Fruit fly (Drosophila melanogaster) whole organism, embryonic: ENCODE data around the gene CG17786.
A peak's percentile ranks its signal among the peaks of the same experiment; 100 is the strongest.

Source experiments
- Asciz ChIP-seq: fragments of 200-800 bp; sonication (Bioruptor generic); optimal IDR thresholded peaks from 2 replicates; lab custom pipeline; 2017; ENCODE audit warnings: missing biosample characterization, mild to moderate bottlenecking, missing genetic modification characterization, missing genetic modification reagents
- CG1024 ChIP-seq: fragments of 200-800 bp; sonication (Bioruptor generic); IDR thresholded peaks from 2 replicates; pipeline ENCODE4 v1.3.6; 2022; ENCODE audit warnings: missing biosample characterization, missing genetic modification characterization
- CG10979 ChIP-seq: fragments of 200-800 bp; sonication (Bioruptor generic); optimal IDR thresholded peaks from 2 replicates; lab custom pipeline; 2018; ENCODE audit warnings: missing biosample characterization, mild to moderate bottlenecking, missing genetic modification characterization, moderate library complexity
- CG11456 ChIP-seq: fragments of 200-800 bp; sonication (Bioruptor generic); IDR thresholded peaks from 3 replicates; pipeline ENCODE4 v1.3.6; 2022; ENCODE audit warnings: missing biosample characterization, missing genetic modification characterization
- CG11696 ChIP-seq: fragments of 200-800 bp; sonication (Bioruptor generic); IDR thresholded peaks from 2 replicates; pipeline ENCODE4 v1.3.6; 2022; ENCODE audit warnings: missing biosample characterization, missing genetic modification characterization
- CG12155 ChIP-seq: fragments of 200-800 bp; sonication (Bioruptor generic); optimal IDR thresholded peaks from 3 replicates; lab custom pipeline; 2016; ENCODE audit warnings: missing biosample characterization, missing genetic modification characterization
- CG12942 ChIP-seq: fragments of 200-800 bp; sonication (Bioruptor generic); optimal IDR thresholded peaks from 3 replicates; lab custom pipeline; 2016; ENCODE audit warnings: missing biosample characterization, missing genetic modification characterization
- CG13123 ChIP-seq: fragments of 200-800 bp; sonication (Bioruptor generic); optimal IDR thresholded peaks from 2 replicates; lab custom pipeline; 2016; ENCODE audit warnings: missing biosample characterization, missing genetic modification characterization
- CG13775 ChIP-seq: fragments of 200-800 bp; sonication (Bioruptor generic); optimal IDR thresholded peaks from 3 replicates; lab custom pipeline; 2017; ENCODE audit warnings: missing biosample characterization, mild to moderate bottlenecking, missing genetic modification characterization
- CG14014 ChIP-seq: fragments of 200-800 bp; sonication (Bioruptor generic); IDR thresholded peaks from 2 replicates; pipeline ENCODE4 v1.3.6; 2022; ENCODE audit warnings: missing biosample characterization, missing genetic modification characterization
- CG16815 ChIP-seq: fragments of 200-800 bp; sonication (Bioruptor generic); optimal IDR thresholded peaks from 3 replicates; lab custom pipeline; 2017; ENCODE audit warnings: missing biosample characterization, mild to moderate bottlenecking, missing genetic modification characterization
- CG17186 ChIP-seq: fragments of 200-800 bp; sonication (Bioruptor generic); optimal IDR thresholded peaks from 3 replicates; lab custom pipeline; 2017; ENCODE audit warnings: missing biosample characterization, missing genetic modification reagents, missing genetic modification characterization
- CG17568 ChIP-seq: fragments of 200-800 bp; sonication (Bioruptor generic); optimal IDR thresholded peaks from 2 replicates; lab custom pipeline; 2018; ENCODE audit warnings: missing biosample characterization, mild to moderate bottlenecking, missing genetic modification characterization, moderate library complexity
- CG17612 ChIP-seq: fragments of 200-800 bp; sonication (Bioruptor generic); IDR thresholded peaks from 2 replicates; pipeline ENCODE4 v1.3.6; 2022; ENCODE audit warnings: missing biosample characterization, missing genetic modification characterization
- CG18476 ChIP-seq: fragments of 200-800 bp; sonication (Bioruptor generic); optimal IDR thresholded peaks from 2 replicates; lab custom pipeline; 2016; ENCODE audit warnings: missing biosample characterization, mild to moderate bottlenecking, missing genetic modification characterization
- CG18764 ChIP-seq: fragments of 200-800 bp; sonication (Bioruptor generic); optimal IDR thresholded peaks from 3 replicates; lab custom pipeline; 2016; ENCODE audit warnings: missing biosample characterization, missing genetic modification characterization
- CG3407 ChIP-seq: fragments of 200-800 bp; sonication (Bioruptor generic); optimal IDR thresholded peaks from 2 replicates; lab custom pipeline; 2018; ENCODE audit warnings: missing biosample characterization, mild to moderate bottlenecking, missing genetic modification characterization
- CG4707 ChIP-seq: fragments of 200-800 bp; sonication (Bioruptor generic); optimal IDR thresholded peaks from 2 replicates; lab custom pipeline; 2018; ENCODE audit warnings: missing biosample characterization, mild to moderate bottlenecking, missing genetic modification characterization, moderate library complexity
- CG8089 ChIP-seq: fragments of 200-800 bp; sonication (Bioruptor generic); optimal IDR thresholded peaks from 3 replicates; lab custom pipeline; 2016; ENCODE audit warnings: missing biosample characterization, missing genetic modification characterization
- CG8281 ChIP-seq: fragments of 200-800 bp; sonication (Bioruptor generic); optimal IDR thresholded peaks from 2 replicates; lab custom pipeline; 2018; ENCODE audit warnings: missing biosample characterization, mild to moderate bottlenecking, missing genetic modification characterization, moderate library complexity
- Dek ChIP-seq: fragments of 200-800 bp; sonication (Bioruptor generic); optimal IDR thresholded peaks from 3 replicates; lab custom pipeline; 2019; ENCODE audit warnings: missing biosample characterization, mild to moderate bottlenecking, missing genetic modification characterization, moderate library complexity
- Dfd ChIP-seq, 2 experiments: fragments of >200 bp; optimal IDR thresholded peaks; 2 replicates each; lab custom pipeline; 2017; ENCODE audit warnings: missing biosample characterization in 2 of 2, missing genetic modification characterization in 2 of 2
- Dip2 ChIP-seq: fragments of 200-800 bp; sonication (Bioruptor generic); IDR thresholded peaks from 2 replicates; pipeline ENCODE4 v1.3.6; 2022; ENCODE audit warnings: missing biosample characterization, missing genetic modification characterization
- Elba2 ChIP-seq: fragments of 200-800 bp; sonication (Bioruptor generic); optimal IDR thresholded peaks from 3 replicates; lab custom pipeline; 2016; ENCODE audit warnings: missing biosample characterization, missing genetic modification characterization
- H15 ChIP-seq: fragments of 200-800 bp; sonication (Bioruptor generic); IDR thresholded peaks from 3 replicates; pipeline ENCODE4 v1.3.6; 2022; ENCODE audit warnings: missing biosample characterization, missing genetic modification characterization
- HLH54F ChIP-seq: fragments of 200-800 bp; sonication (Bioruptor generic); optimal IDR thresholded peaks from 3 replicates; lab custom pipeline; 2016; ENCODE audit warnings: missing biosample characterization, missing genetic modification characterization
- NK7.1 ChIP-seq: fragments of 200-800 bp; sonication (Bioruptor generic); optimal IDR thresholded peaks from 3 replicates; lab custom pipeline; 2016; ENCODE audit warnings: missing biosample characterization, missing genetic modification characterization
- Nf-YB ChIP-seq: fragments of 200-800 bp; sonication (Bioruptor generic); optimal IDR thresholded peaks from 3 replicates; lab custom pipeline; 2019; ENCODE audit warnings: missing biosample characterization, mild to moderate bottlenecking, missing genetic modification characterization, moderate library complexity
- Pdp1 ChIP-seq, 2 experiments: fragments of 200-800 bp; sonication (Bioruptor generic); optimal IDR thresholded peaks; 3 replicates each; lab custom pipeline; 2016; ENCODE audit warnings: missing biosample characterization in 2 of 2, missing genetic modification characterization in 2 of 2, mild to moderate bottlenecking in 1 of 2, moderate library complexity in 1 of 2
- Sin3A ChIP-seq: fragments of >200 bp; optimal IDR thresholded peaks from 2 replicates; lab custom pipeline; 2018
- Sox102F ChIP-seq: fragments of 200-800 bp; sonication (Bioruptor generic); optimal IDR thresholded peaks from 2 replicates; lab custom pipeline; 2018; ENCODE audit warnings: missing biosample characterization, mild to moderate bottlenecking, missing genetic modification characterization, moderate library complexity
- Taf1 ChIP-seq: fragments of 200-800 bp; sonication (Bioruptor generic); IDR thresholded peaks from 2 replicates; pipeline ENCODE4 v1.3.6; 2022; ENCODE audit warnings: missing biosample characterization, missing genetic modification characterization
- cato ChIP-seq: fragments of 200-800 bp; sonication (Bioruptor generic); optimal IDR thresholded peaks from 2 replicates; lab custom pipeline; 2016; ENCODE audit warnings: missing biosample characterization, missing genetic modification characterization, borderline replicate concordance
- caup ChIP-seq: fragments of 200-800 bp; sonication (Bioruptor generic); optimal IDR thresholded peaks from 3 replicates; lab custom pipeline; 2017; ENCODE audit warnings: missing biosample characterization, mild to moderate bottlenecking, missing genetic modification characterization, moderate library complexity; ENCODE audit not compliant: severe bottlenecking
- ci ChIP-seq: fragments of 200-800 bp; sonication (Bioruptor generic); IDR thresholded peaks from 3 replicates; pipeline ENCODE4 v1.3.6; 2022; ENCODE audit warnings: missing biosample characterization, missing genetic modification characterization
- dmrt11E ChIP-seq: fragments of 200-800 bp; sonication (Bioruptor generic); optimal IDR thresholded peaks from 3 replicates; lab custom pipeline; 2018; ENCODE audit warnings: missing biosample characterization, mild to moderate bottlenecking, missing genetic modification characterization, moderate library complexity
- dpn ChIP-seq, 2 experiments: fragments of 200-800 bp; sonication (Bioruptor generic); optimal IDR thresholded peaks; 3 replicates each; lab custom pipeline; 2016; ENCODE audit warnings: missing biosample characterization in 2 of 2, missing genetic modification characterization in 2 of 2
- esg ChIP-seq: fragments of 200-800 bp; sonication (Bioruptor generic); conservative IDR thresholded peaks from 2 replicates; pipeline ENCODE4 v1.3.6; 2022; ENCODE audit warnings: missing biosample characterization, missing genetic modification characterization
- fru ChIP-seq: fragments of >200 bp; optimal IDR thresholded peaks from 2 replicates; lab custom pipeline; 2017
- gcm ChIP-seq: fragments of 200-800 bp; sonication (Bioruptor generic); optimal IDR thresholded peaks from 2 replicates; lab custom pipeline; 2019; ENCODE audit warnings: missing biosample characterization, mild to moderate bottlenecking, missing genetic modification characterization, moderate library complexity
- gem ChIP-seq: fragments of 200-800 bp; sonication (Bioruptor generic); optimal IDR thresholded peaks from 2 replicates; lab custom pipeline; 2019; ENCODE audit warnings: missing biosample characterization, mild to moderate bottlenecking, missing genetic modification characterization, moderate library complexity
- kah ChIP-seq: fragments of 200-800 bp; sonication (Bioruptor generic); optimal IDR thresholded peaks from 2 replicates; lab custom pipeline; 2018; ENCODE audit warnings: missing biosample characterization, mild to moderate bottlenecking, missing genetic modification characterization
- ken ChIP-seq: fragments of 200-800 bp; sonication (Bioruptor generic); IDR thresholded peaks from 3 replicates; pipeline ENCODE4 v1.3.6; 2022; ENCODE audit warnings: missing biosample characterization, missing genetic modification characterization
- knrl ChIP-seq: fragments of 200-800 bp; sonication (Bioruptor generic); IDR thresholded peaks from 3 replicates; pipeline ENCODE4 v1.3.6; 2022; ENCODE audit warnings: missing biosample characterization, missing genetic modification characterization; ENCODE audit not compliant: partially characterized antibody
- onecut ChIP-seq: fragments of 200-800 bp; sonication (Bioruptor generic); IDR thresholded peaks from 2 replicates; pipeline ENCODE4 v1.3.6; 2022; ENCODE audit warnings: missing biosample characterization, missing genetic modification characterization
- pb ChIP-seq: fragments of 200-800 bp; sonication (Bioruptor generic); optimal IDR thresholded peaks from 3 replicates; lab custom pipeline; 2016; ENCODE audit warnings: missing biosample characterization, missing genetic modification characterization
- sens ChIP-seq: fragments of 200-800 bp; sonication (Bioruptor generic); peaks from one replicate; lab custom pipeline; 2016; ENCODE audit warnings: missing biosample characterization, missing genetic modification characterization
- sqz ChIP-seq: fragments of 200-800 bp; sonication (Bioruptor generic); optimal IDR thresholded peaks from 3 replicates; lab custom pipeline; 2018; ENCODE audit warnings: missing biosample characterization, mild to moderate bottlenecking, missing genetic modification characterization
- ssp ChIP-seq: fragments of 200-800 bp; sonication (Bioruptor generic); IDR thresholded peaks from 2 replicates; pipeline ENCODE4 v1.3.6; 2022; ENCODE audit warnings: missing biosample characterization, missing genetic modification characterization
- wdn ChIP-seq: fragments of 200-800 bp; sonication (Bioruptor generic); IDR thresholded peaks from 2 replicates; pipeline ENCODE4 v1.3.6; 2022; ENCODE audit warnings: missing biosample characterization, missing genetic modification characterization
- zen2 ChIP-seq: fragments of 200-800 bp; sonication (Bioruptor generic); IDR thresholded peaks from 3 replicates; pipeline ENCODE4 v1.3.6; 2022; ENCODE audit warnings: missing biosample characterization, missing genetic modification characterization; ENCODE audit not compliant: partially characterized antibody

CG17786 gene

dm6 chr3R:24193373-24193879 is 25.1 kb downstream of the CG17786 start, which contains the start of the genes SMC6 and CG6204 (continued):
- peak; percentile 87 to 91 for TF ChIP-seq Pdp1 (GFP tag; optimal IDR thresholded peaks at IDR 0.05; lab: Kevin White, UChicago)
- peak; percentile 96 for TF ChIP-seq CG14014 (GFP tag; lab: Robert Waterston, UW)
- TF ChIP-seq CG12155 (GFP tag; lab: Kevin White, UChicago): peak; percentile 92
- peak; percentile 86 for TF ChIP-seq ssp (GFP tag; lab: Robert Waterston, UW)
- TF ChIP-seq kah: peak; percentile 79
- peak; percentile 48 for TF ChIP-seq pb
- peak; percentile 90 for TF ChIP-seq wdn
- peak; percentile 86 for TF ChIP-seq CG11696
- TF ChIP-seq CG11456 (GFP tag; lab: Robert Waterston, UW): peak; percentile 93
- TF ChIP-seq zen2 (GFP tag; lab: Robert Waterston, UW): no peak
- peak; percentile 87 for TF ChIP-seq CG17568 (GFP tag; lab: Kevin White, UChicago)
- TF ChIP-seq knrl (GFP tag; lab: Robert Waterston, UW): peak; percentile 19; the same call in 1 of the 3 replicates
- TF ChIP-seq Asciz (GFP tag; lab: Kevin White, UChicago): peak; percentile 85
- TF ChIP-seq HLH54F (GFP tag; lab: Kevin White, UChicago): peak; percentile 82
- peak; percentile 94 for TF ChIP-seq Dek (tag; lab: Kevin White, UChicago)
- peak; percentile 89 for TF ChIP-seq caup (GFP tag; lab: Kevin White, UChicago)
- TF ChIP-seq Dip2 (GFP tag; lab: Robert Waterston, UW): peak; percentile 57
- TF ChIP-seq CG18764 (GFP tag; lab: Kevin White, UChicago): peak; percentile 81
- peak; percentile 92 for TF ChIP-seq CG18476 (GFP tag; lab: Kevin White, UChicago)
- TF ChIP-seq gem (tag; lab: Kevin White, UChicago): peak; percentile 97
- TF ChIP-seq H15 (GFP tag; lab: Robert Waterston, UW): peak; percentile 92
- TF ChIP-seq Elba2 (GFP tag; lab: Kevin White, UChicago): peak; percentile 71
- TF ChIP-seq Nf-YB (GFP tag; lab: Kevin White, UChicago): peak; percentile 80
- TF ChIP-seq sens (GFP tag; lab: Kevin White, UChicago): peak; percentile 98
- peak; percentile 93 for TF ChIP-seq dmrt11E (tag; lab: Kevin White, UChicago)
- TF ChIP-seq gcm (GFP tag; lab: Kevin White, UChicago): peak; percentile 92
- no peak for TF ChIP-seq fru (lab: Kevin White, UChicago)
- TF ChIP-seq NK7.1: peak; percentile 80
- peak; percentile 95 for TF ChIP-seq CG16815 (GFP tag; lab: Kevin White, UChicago)
- peak; percentile 14 for TF ChIP-seq Sin3A (lab: Kevin White, UChicago)
- peak; percentile 84 for TF ChIP-seq sqz (GFP tag; lab: Kevin White, UChicago)
- TF ChIP-seq CG13123 (GFP tag; lab: Kevin White, UChicago): peak; percentile 71
- TF ChIP-seq CG8281 (tag; lab: Kevin White, UChicago): peak; percentile 81
- peak; percentile 81 for TF ChIP-seq CG3407 (GFP tag; lab: Kevin White, UChicago)
- TF ChIP-seq CG10979 (tag; lab: Kevin White, UChicago): peak; percentile 92
- peak; percentile 93 for TF ChIP-seq CG13775 (GFP tag; lab: Kevin White, UChicago)
- TF ChIP-seq ken (GFP tag; lab: Robert Waterston, UW): peak; percentile 93
- peak; percentile 76 for TF ChIP-seq CG1024 (GFP tag; lab: Robert Waterston, UW)
- TF ChIP-seq Sox102F: peak; percentile 95
- peak; percentile 85 for TF ChIP-seq onecut (GFP tag; lab: Robert Waterston, UW)
- TF ChIP-seq cato (GFP tag; lab: Kevin White, UChicago): peak; percentile 83
- peak; percentile 51 for TF ChIP-seq CG17186
- peak; percentile 53 for TF ChIP-seq CG8089 (GFP tag; lab: Kevin White, UChicago)
- TF ChIP-seq dpn (GFP tag; optimal IDR thresholded peaks at IDR 0.05; lab: Kevin White, UChicago): peak; percentile 89 to 94
- TF ChIP-seq ci (GFP tag; lab: Robert Waterston, UW): peak; percentile 92
- TF ChIP-seq Dfd (GFP tag; optimal IDR thresholded peaks at IDR 0.05; lab: Kevin White, UChicago): no peak
- peak; percentile 85 for TF ChIP-seq CG12942
- peak; percentile 78 for TF ChIP-seq CG4707
- TF ChIP-seq CG17612 (GFP tag; lab: Robert Waterston, UW): peak; percentile 75
- TF ChIP-seq Taf1 (GFP tag; lab: Robert Waterston, UW): peak; percentile 90
- TF ChIP-seq esg: peak; percentile 94
